Worm (Caenorhabditis elegans): ENCODE results near the gene gtf-2A2.
A peak's percentile ranks its signal among the peaks of the same experiment; 100 is the strongest.

gtf-2A2 gene

DNA sequence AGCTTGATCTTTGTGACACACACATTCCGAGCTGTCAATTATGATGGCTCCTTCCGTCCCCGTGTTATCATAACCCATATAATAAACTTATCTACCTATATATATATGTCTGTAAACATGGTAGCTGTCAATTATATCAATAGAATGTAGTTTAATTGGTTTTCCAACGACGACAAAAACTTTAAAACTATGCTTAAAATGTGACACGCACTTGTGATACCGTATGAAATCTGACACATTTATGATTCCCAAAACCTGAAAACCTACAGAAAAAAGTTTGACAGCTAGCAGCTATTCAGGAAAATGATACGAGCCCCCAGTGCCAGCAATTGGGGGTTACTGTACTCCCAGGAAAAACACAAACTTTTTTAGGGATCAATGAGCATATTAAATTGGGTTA lies 34.1 kb downstream of the gtf-2A2 start:
- TF ChIP-seq ceh-63 (GFP tag; optimal IDR thresholded peaks at IDR 0.05) (no peak), tbx-2 (tag; optimal IDR thresholded peaks at IDR 0.05) (no peak), mdl-1 (tag; optimal IDR thresholded peaks at IDR 0.05) (no peak), snpc-4 (tag; optimal IDR thresholded peaks at IDR 0.05) (no peak), nhr-47 (tag; optimal IDR thresholded peaks at IDR 0.05) (no peak), pag-3 (tag; optimal IDR thresholded peaks at IDR 0.05; ENCODE audit: borderline replicate concordance, insufficient read depth) (no peak), nhr-20 (tag; optimal IDR thresholded peaks at IDR 0.05) (no peak), jun-1 (tag; optimal IDR thresholded peaks at IDR 0.05) (no peak), zip-4 (GFP tag; optimal IDR thresholded peaks at IDR 0.05) (no peak), snu-23 (GFP tag; optimal IDR thresholded peaks at IDR 0.05) (no peak)

DNA sequence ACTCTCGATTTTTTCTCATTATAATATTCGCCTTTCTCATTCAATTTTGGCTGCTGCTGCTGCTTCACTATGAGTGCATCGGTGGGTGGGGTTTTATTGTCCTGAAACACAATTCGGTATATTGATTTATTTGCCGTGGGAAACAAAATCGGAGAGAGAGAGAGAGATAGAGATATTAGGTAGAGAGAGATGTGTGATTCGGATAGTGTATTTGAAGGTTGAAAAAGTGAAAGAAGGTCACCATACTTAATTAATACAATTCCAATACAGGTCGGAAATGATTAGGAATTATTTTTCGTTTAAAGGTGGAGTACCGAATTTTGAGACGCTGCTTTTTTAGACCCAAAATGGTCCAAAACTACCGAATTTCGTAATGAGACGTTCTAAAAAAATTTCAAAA lies 37.6 kb downstream of the gtf-2A2 start, which contains the start of gene tpst-1:
TSS of gene tpst-1 (minus strand) at position 101 of the 400 bp plus-strand sequence.
- TF ChIP-seq mab-9 (GFP tag; IDR thresholded peaks at IDR 0.05) = no peak
- peak; percentile 65 for TF ChIP-seq blmp-1 (tag; optimal IDR thresholded peaks at IDR 0.05)
- no peak for TF ChIP-seq hlh-17 (GFP tag; optimal IDR thresholded peaks at IDR 0.05; ENCODE audit: borderline replicate concordance)
- no peak for TF ChIP-seq nhr-77 (tag; optimal IDR thresholded peaks at IDR 0.05)
- no peak for TF ChIP-seq efl-1 (optimal IDR thresholded peaks at IDR 0.05)
- TF ChIP-seq efl-1 (GFP tag; optimal IDR thresholded peaks at IDR 0.05 in 1 of 2) = peak in 1 of 2 experiments; percentile 22

DNA sequence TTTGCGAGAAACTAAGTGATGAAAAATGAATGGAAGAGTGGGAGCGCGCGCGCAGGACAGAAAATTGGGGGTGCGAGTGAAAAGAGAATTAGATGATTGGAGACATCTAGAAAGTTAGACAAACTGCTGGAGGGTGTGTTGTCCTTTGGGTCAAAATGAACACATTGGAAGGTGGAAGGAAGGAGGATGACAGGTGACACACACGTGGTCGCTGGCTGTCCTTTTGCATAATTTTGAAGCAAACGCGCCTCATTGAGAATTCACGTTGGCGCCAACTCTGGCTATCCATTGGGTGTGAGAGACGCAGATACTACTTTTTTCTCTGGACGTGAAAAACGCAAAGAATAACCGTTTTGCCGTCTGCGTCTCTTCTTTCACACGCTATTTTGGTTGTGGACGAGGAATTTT lies 40.9 kb downstream of the gtf-2A2 start:
- TF ChIP-seq isw-1 (GFP tag; IDR thresholded peaks at IDR 0.05) (peak; percentile 48), lin-14 (GFP tag; optimal IDR thresholded peaks at IDR 0.05) (peak; percentile 87), dpl-1 (GFP tag; optimal IDR thresholded peaks at IDR 0.05) (peak in 1 of 3 experiments; percentile 54), efl-1 (optimal IDR thresholded peaks at IDR 0.05) (peak; percentile 33 to 77), efl-1 (GFP tag; optimal IDR thresholded peaks at IDR 0.05 in 1 of 2) (peak; percentile 44 to 83), lsy-2 (tag; optimal IDR thresholded peaks at IDR 0.05) (peak in 1 of 2 experiments; percentile 41), nhr-19 (GFP tag; conservative IDR thresholded peaks at IDR 0.05) (peak; percentile 49), unc-98 (GFP tag; IDR thresholded peaks at IDR 0.05) (0 out of 2 replicates have a peak, but pooled peaks have one; percentile 27), tbx-2 (tag; optimal IDR thresholded peaks at IDR 0.05) (peak; percentile 29), ceh-88 (GFP tag; IDR thresholded peaks at IDR 0.05) (peak; percentile 39; the same call in 1 of the 2 replicates), pax-3 (tag; optimal IDR thresholded peaks at IDR 0.05) (peak; percentile 56), ztf-11 (tag; optimal IDR thresholded peaks at IDR 0.05) (peak in 1 of 2 experiments; percentile 20), swsn-7 (tag; optimal IDR thresholded peaks at IDR 0.05) (peak; percentile 12), rnt-1 (tag; optimal IDR thresholded peaks at IDR 0.05) (peak; percentile 15), mdl-1 (tag; optimal IDR thresholded peaks at IDR 0.05) (peak in 1 of 2 experiments; percentile 41), F16B12.6 (tag; optimal IDR thresholded peaks at IDR 0.05) (peak; percentile 1), irx-1 (tag; optimal IDR thresholded peaks at IDR 0.05) (peak; percentile 31), fkh-8 (tag; optimal IDR thresholded peaks at IDR 0.05) (peak; percentile 81), blmp-1 (tag; optimal IDR thresholded peaks at IDR 0.05) (peak; percentile 69), ceh-90 (tag; optimal IDR thresholded peaks at IDR 0.05) (peak; percentile 67), egl-13 (tag; optimal IDR thresholded peaks at IDR 0.05) (peak; percentile 24), nhr-47 (tag; optimal IDR thresholded peaks at IDR 0.05) (peak; percentile 56), lin-35 (GFP tag; optimal IDR thresholded peaks at IDR 0.05) (peak; percentile 32 to 37), snu-23 (GFP tag; optimal IDR thresholded peaks at IDR 0.05) (peak; percentile 72), nhr-20 (tag; optimal IDR thresholded peaks at IDR 0.05) (peak; percentile 52), skn-1 (tag; optimal IDR thresholded peaks at IDR 0.05) (peak; percentile 11), unc-86 (tag; optimal IDR thresholded peaks at IDR 0.05) (peak; percentile 43), nhr-85 (tag) (peak; percentile 86), mep-1 (tag; optimal IDR thresholded peaks at IDR 0.05) (peak; percentile 13), nhr-71 (tag; optimal IDR thresholded peaks at IDR 0.05) (peak; percentile 69), unc-130 (tag; optimal IDR thresholded peaks at IDR 0.05) (peak; percentile 28)

All from whole organism, L1 larva.